Worm (Caenorhabditis elegans): ENCODE measurements around the gene vhl-1.

DNA sequence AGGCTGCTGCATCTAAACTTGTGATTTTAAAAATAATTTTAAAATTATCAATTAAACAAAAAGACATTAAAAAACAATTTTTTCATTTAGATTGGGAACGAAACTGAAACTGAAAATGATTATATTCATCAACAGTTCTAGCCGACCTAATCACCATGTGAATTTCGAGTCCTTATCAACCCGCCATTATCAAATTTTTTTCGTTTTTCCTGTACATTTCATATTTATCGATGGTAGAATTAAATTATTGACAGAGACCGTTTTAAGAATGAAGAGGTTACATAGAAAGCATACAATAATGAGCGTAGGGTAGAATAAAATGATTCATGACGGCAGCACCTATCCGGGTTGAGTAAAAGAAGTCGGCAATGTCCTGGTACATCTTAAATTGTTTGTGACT, 17.1 kb downstream of the vhl-1 start, which contains the start of gene asm-2:
- TF ChIP-seq lsy-2 (tag; optimal IDR thresholded peaks at IDR 0.05), result no peak
- TF ChIP-seq blmp-1 (tag; optimal IDR thresholded peaks at IDR 0.05; ENCODE audit: insufficient read depth), result no peak
- no peak for TF ChIP-seq nhr-11 (tag; optimal IDR thresholded peaks at IDR 0.05)
- TF ChIP-seq ceh-16 (tag; optimal IDR thresholded peaks at IDR 0.05), result no peak
- no peak for TF ChIP-seq ama-1 (optimal IDR thresholded peaks at IDR 0.05)
- no peak for TF ChIP-seq unc-62 (GFP tag; optimal IDR thresholded peaks at IDR 0.05)
- TF ChIP-seq ZK546.5 (tag; optimal IDR thresholded peaks at IDR 0.05), result no peak
- no peak for TF ChIP-seq nhr-25 (tag; optimal IDR thresholded peaks at IDR 0.05)
- no peak for TF ChIP-seq dmd-4 (tag; optimal IDR thresholded peaks at IDR 0.05)
- no peak for TF ChIP-seq unc-39 (tag; optimal IDR thresholded peaks at IDR 0.05)
- no peak for TF ChIP-seq ceh-82 (tag; optimal IDR thresholded peaks at IDR 0.05)
- no peak for TF ChIP-seq zag-1 (tag; optimal IDR thresholded peaks at IDR 0.05)
- TF ChIP-seq nhr-237 (tag; optimal IDR thresholded peaks at IDR 0.05), result no peak
